Worm (Caenorhabditis elegans) whole organism, late embryonic: Measurements from ENCODE around the gene zyg-11.

Source experiments
- fkh-10 ChIP-seq: fragments of 150-350 bp; optimal IDR thresholded peaks from 2 replicates; lab custom pipeline; 2014; ENCODE audit warnings: missing biosample characterization, missing genetic modification reagents, missing genetic modification characterization
- pag-3 ChIP-seq: sonication (generic microtip); optimal IDR thresholded peaks from 2 replicates; lab custom pipeline; 2016; ENCODE audit warnings: missing compliant biosample characterization, missing genetic modification characterization, borderline replicate concordance
- zip-5 ChIP-seq: sonication (generic microtip); optimal IDR thresholded peaks from 2 replicates; lab custom pipeline; 2016; ENCODE audit warnings: missing genetic modification characterization, missing compliant biosample characterization

DNA sequence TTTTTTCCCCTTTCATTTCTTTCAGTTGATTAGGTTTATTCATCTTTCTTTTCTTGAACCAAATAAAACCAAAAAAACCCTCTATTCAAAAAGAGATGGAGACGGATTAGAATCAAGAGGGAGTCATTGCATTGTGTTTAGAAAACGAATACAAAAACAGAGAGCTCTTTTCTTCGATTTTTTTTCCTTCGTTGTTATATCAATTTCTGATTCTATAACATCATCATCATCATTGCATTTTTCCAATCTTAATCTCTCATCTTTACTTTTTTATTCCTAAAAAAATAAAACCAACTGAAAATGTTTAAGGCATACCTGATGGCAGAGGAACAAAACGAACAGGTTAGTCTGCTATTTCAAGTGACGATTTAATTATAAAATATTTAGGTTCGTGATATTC, 41.3 kb downstream of the zyg-11 start, which contains the start of gene T05H10.8:
- no peak for TF ChIP-seq pag-3 (tag; lab: Kevin White, UChicago)
- TF ChIP-seq zip-5: no peak
- no peak for TF ChIP-seq fkh-10 (GFP tag; lab: Kevin White, UChicago)
